Worm (Caenorhabditis elegans) whole organism, early embryonic: ENCODE data around the gene Y64G10A.10.
A peak's percentile ranks its signal among the peaks of the same experiment; 100 is the strongest.

Experiments used
- B0310.2 ChIP-seq: sonication (generic microtip); optimal IDR thresholded peaks from 2 replicates; lab custom pipeline; 2016; ENCODE audit warnings: mild to moderate bottlenecking, missing genetic modification characterization, missing compliant biosample characterization
- F13C5.2 ChIP-seq: sonication (generic microtip); optimal IDR thresholded peaks from 2 replicates; lab custom pipeline; 2017; ENCODE audit warnings: mild to moderate bottlenecking, missing genetic modification characterization, inconsistent platforms, missing compliant biosample characterization
- aly-1 ChIP-seq: sonication (generic microtip); optimal IDR thresholded peaks from 2 replicates; lab custom pipeline; 2016; ENCODE audit warnings: missing genetic modification characterization, missing compliant biosample characterization
- ama-1 ChIP-seq: fragments of 150-350 bp; optimal IDR thresholded peaks from 2 replicates; lab custom pipeline; 2014
- ceh-13 ChIP-seq: fragments of 200-800 bp; sonication (Bioruptor generic); optimal IDR thresholded peaks from 2 replicates; lab custom pipeline; 2018; ENCODE audit warnings: mild to moderate bottlenecking, missing genetic modification characterization, missing compliant biosample characterization
- ceh-36 ChIP-seq: sonication (generic microtip); optimal IDR thresholded peaks from 2 replicates; lab custom pipeline; 2016; ENCODE audit warnings: missing genetic modification characterization, inconsistent platforms, missing compliant biosample characterization
- ets-7 ChIP-seq: sonication (generic microtip); optimal IDR thresholded peaks from 2 replicates; lab custom pipeline; 2016; ENCODE audit warnings: missing genotype, missing genetic modification characterization, missing compliant biosample characterization
- flt-1 ChIP-seq: fragments of 200-800 bp; sonication (Bioruptor generic); IDR thresholded peaks from 2 replicates; pipeline ENCODE4 v1.3.6; 2022; ENCODE audit warnings: missing genetic modification characterization, missing compliant biosample characterization
- hmbx-1 ChIP-seq: sonication (generic microtip); optimal IDR thresholded peaks from 2 replicates; lab custom pipeline; 2016; ENCODE audit warnings: mild to moderate bottlenecking, missing genetic modification characterization, missing compliant biosample characterization
- hmg-4 ChIP-seq: fragments of 200-800 bp; sonication (Bioruptor generic); optimal IDR thresholded peaks from 2 replicates; lab custom pipeline; 2018; ENCODE audit warnings: mild to moderate bottlenecking, missing genetic modification characterization, missing compliant biosample characterization
- hnd-1 ChIP-seq: sonication (generic microtip); optimal IDR thresholded peaks from 2 replicates; lab custom pipeline; 2016; ENCODE audit warnings: missing genetic modification characterization, missing compliant biosample characterization
- pes-1 ChIP-seq: fragments of 200-800 bp; sonication (Bioruptor generic); IDR thresholded peaks from 2 replicates; pipeline ENCODE4 v1.3.6; 2022; ENCODE audit warnings: missing genetic modification reagents, missing genetic modification characterization, missing compliant biosample characterization
- scrt-1 ChIP-seq: fragments of 200-800 bp; sonication (Bioruptor generic); IDR thresholded peaks from 2 replicates; pipeline ENCODE4 v1.3.6; 2022; ENCODE audit warnings: missing genetic modification characterization, missing compliant biosample characterization
- sea-1 ChIP-seq: fragments of 200-800 bp; sonication (Bioruptor generic); conservative IDR thresholded peaks from 2 replicates; pipeline ENCODE4 v1.3.6; 2022; ENCODE audit warnings: missing genetic modification characterization, missing compliant biosample characterization
- tbx-11 ChIP-seq: fragments of 200-800 bp; sonication (Bioruptor generic); IDR thresholded peaks from 2 replicates; pipeline ENCODE4 v1.3.6; 2022; ENCODE audit warnings: missing genetic modification characterization, missing compliant biosample characterization
- tbx-37 ChIP-seq: fragments of 200-800 bp; sonication (Bioruptor generic); conservative IDR thresholded peaks from 2 replicates; pipeline ENCODE4 v1.3.6; 2022; ENCODE audit warnings: missing genetic modification reagents, missing genetic modification characterization, missing compliant biosample characterization
- tra-4 ChIP-seq: sonication (generic microtip); optimal IDR thresholded peaks from 2 replicates; lab custom pipeline; 2017; ENCODE audit warnings: missing genetic modification characterization, missing compliant biosample characterization

The Y64G10A.10 gene

ce11 chrIV:14244357-14244756 is 3.1 kb upstream of the Y64G10A.10 start, which contains the start of gene Y64G10A.2:
Gene Y64G10A.2 (minus strand): TSS chrIV:14244457.
- TF ChIP-seq hmg-4 (GFP tag; lab: Kevin White, UChicago) (no peak), scrt-1 (GFP tag; lab: Robert Waterston, UW) (no peak), ceh-13 (GFP tag; lab: Kevin White, UChicago) (no peak)

ce11 chrIV:14238976-14239375 is 2.3 kb downstream of the Y64G10A.10 start, which contains the start of gene Y64G10A.1:
Gene Y64G10A.1 (minus strand): TSS chrIV:14239076.
- TF ChIP-seq ceh-36 (tag; lab: Kevin White, UChicago), result no peak
- TF ChIP-seq ceh-13 (GFP tag; lab: Kevin White, UChicago), result no peak
- TF ChIP-seq pes-1, result no peak
- no peak for TF ChIP-seq tra-4
- no peak for TF ChIP-seq tbx-11 (GFP tag; lab: Robert Waterston, UW)
- no peak for TF ChIP-seq B0310.2
- no peak for TF ChIP-seq tbx-37 (GFP tag; lab: Robert Waterston, UW)
- no peak for TF ChIP-seq hmbx-1 (tag; lab: Kevin White, UChicago)
- TF ChIP-seq hnd-1 (tag; lab: Kevin White, UChicago), result no peak
- no peak for TF ChIP-seq scrt-1 (GFP tag; lab: Robert Waterston, UW)
- no peak for TF ChIP-seq sea-1

ce11 chrIV:14230799-14231198 is 10.4 kb downstream of the Y64G10A.10 start, which contains the start of gene F02H6.6:
Gene F02H6.6 (minus strand): TSS chrIV:14230899.
- TF ChIP-seq hmbx-1 (tag; lab: Kevin White, UChicago) (no peak), tbx-37 (GFP tag; lab: Robert Waterston, UW) (no peak), flt-1 (GFP tag; lab: Robert Waterston, UW) (no peak), tbx-11 (GFP tag; lab: Robert Waterston, UW) (no peak), pes-1 (no peak), ceh-13 (GFP tag; lab: Kevin White, UChicago) (no peak), scrt-1 (GFP tag; lab: Robert Waterston, UW) (no peak), aly-1 (tag; lab: Kevin White, UChicago) (no peak), F13C5.2 (tag; lab: Kevin White, UChicago) (no peak), hnd-1 (tag; lab: Kevin White, UChicago) (no peak), hmg-4 (GFP tag; lab: Kevin White, UChicago) (no peak), tra-4 (no peak), ceh-36 (tag; lab: Kevin White, UChicago) (no peak), B0310.2 (no peak)

ce11 chrIV:14228069-14228468 is 13.2 kb downstream of the Y64G10A.10 start, which contains the start of gene F02H6.7:
Gene F02H6.7 (minus strand): TSS chrIV:14228169.
- TF ChIP-seq ets-7, result no peak
- no peak for TF ChIP-seq hmg-4 (GFP tag; lab: Kevin White, UChicago)
- TF ChIP-seq hmbx-1 (tag; lab: Kevin White, UChicago), result no peak
- no peak for TF ChIP-seq tbx-11 (GFP tag; lab: Robert Waterston, UW)
- no peak for TF ChIP-seq B0310.2
- TF ChIP-seq scrt-1 (GFP tag; lab: Robert Waterston, UW), result no peak
- no peak for TF ChIP-seq ceh-13 (GFP tag; lab: Kevin White, UChicago)
- TF ChIP-seq tra-4, result no peak
- TF ChIP-seq aly-1 (tag; lab: Kevin White, UChicago), result no peak
- TF ChIP-seq F13C5.2 (tag; lab: Kevin White, UChicago), result no peak
- TF ChIP-seq ceh-36 (tag; lab: Kevin White, UChicago), result no peak
- TF ChIP-seq pes-1, result no peak
- no peak for TF ChIP-seq sea-1
- no peak for TF ChIP-seq hnd-1 (tag; lab: Kevin White, UChicago)
- TF ChIP-seq tbx-37 (GFP tag; lab: Robert Waterston, UW), result no peak
- no peak for TF ChIP-seq ama-1 (lab: Kevin White, UChicago)
- no peak for TF ChIP-seq flt-1 (GFP tag; lab: Robert Waterston, UW)

- TF ChIP-seq hmbx-1 (tag; lab: Kevin White, UChicago) (no peak), F13C5.2 (tag; lab: Kevin White, UChicago) (no peak), ama-1 (lab: Kevin White, UChicago) (no peak), flt-1 (GFP tag; lab: Robert Waterston, UW) (no peak), tbx-11 (GFP tag; lab: Robert Waterston, UW) (no peak), sea-1 (no peak), hnd-1 (tag; lab: Kevin White, UChicago) (no peak), ets-7 (no peak), tbx-37 (GFP tag; lab: Robert Waterston, UW) (no peak), aly-1 (tag; lab: Kevin White, UChicago) (no peak), ceh-36 (tag; lab: Kevin White, UChicago) (no peak)
These were observed 14.1 kb downstream of the Y64G10A.10 start for ce11 chrIV:14227138-14227537.

- TF ChIP-seq scrt-1 (GFP tag; lab: Robert Waterston, UW), result peak; percentile 58; the same call in 1 of the 2 replicates
- TF ChIP-seq F13C5.2 (tag; lab: Kevin White, UChicago), result peak; percentile 36
- TF ChIP-seq hnd-1 (tag; lab: Kevin White, UChicago), result peak; percentile 8
- peak; percentile 39; the same call in 1 of the 2 replicates for TF ChIP-seq flt-1 (GFP tag; lab: Robert Waterston, UW)
- TF ChIP-seq B0310.2, result no peak
These were observed 16.3 kb downstream of the Y64G10A.10 start for ce11 chrIV:14224912-14225311.

ce11 chrIV:14219714-14220113 is 21.5 kb downstream of the Y64G10A.10 start, which contains the start of gene sqrd-1:
Gene sqrd-1 (plus strand): TSS chrIV:14219871.
- TF ChIP-seq F13C5.2 (tag; lab: Kevin White, UChicago) (no peak), hmbx-1 (tag; lab: Kevin White, UChicago) (no peak), ceh-36 (tag; lab: Kevin White, UChicago) (no peak), ama-1 (lab: Kevin White, UChicago) (no peak), ets-7 (no peak), aly-1 (tag; lab: Kevin White, UChicago) (no peak), pes-1 (no peak), scrt-1 (GFP tag; lab: Robert Waterston, UW) (no peak), tbx-11 (GFP tag; lab: Robert Waterston, UW) (no peak)
